Worm (Caenorhabditis elegans): ENCODE results near the gene clec-72.
"Not testable (repeated sequence)": the region's sequence is repeated elsewhere in the genome, so short reads cannot be mapped to it uniquely, and the experiment has no call there.

clec-72 gene

DNA sequence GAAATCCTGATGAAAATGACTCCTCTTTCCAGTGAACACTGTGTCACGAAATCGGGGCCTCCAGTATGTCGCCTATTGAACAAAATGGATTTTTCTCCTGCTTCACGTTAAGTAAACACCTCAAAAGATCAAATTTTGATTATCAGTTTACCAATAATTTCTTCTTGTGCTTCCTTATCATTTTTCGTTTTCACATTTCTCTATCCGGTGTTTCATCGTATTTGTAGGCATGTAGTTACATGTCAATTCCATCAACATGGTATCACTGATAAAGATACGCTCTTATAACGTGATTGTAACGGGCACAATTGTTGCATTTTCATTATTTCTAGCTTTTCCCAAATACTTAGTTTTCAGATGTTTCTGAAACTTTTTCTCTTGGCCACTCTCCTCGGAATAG, at the start of gene clec-72:
clec-72 (plus strand) TSS at position 358 of the 400 bp plus-strand sequence.
- no peak for TF ChIP-seq unc-62 (GFP tag; optimal IDR thresholded peaks at IDR 0.05)

DNA sequence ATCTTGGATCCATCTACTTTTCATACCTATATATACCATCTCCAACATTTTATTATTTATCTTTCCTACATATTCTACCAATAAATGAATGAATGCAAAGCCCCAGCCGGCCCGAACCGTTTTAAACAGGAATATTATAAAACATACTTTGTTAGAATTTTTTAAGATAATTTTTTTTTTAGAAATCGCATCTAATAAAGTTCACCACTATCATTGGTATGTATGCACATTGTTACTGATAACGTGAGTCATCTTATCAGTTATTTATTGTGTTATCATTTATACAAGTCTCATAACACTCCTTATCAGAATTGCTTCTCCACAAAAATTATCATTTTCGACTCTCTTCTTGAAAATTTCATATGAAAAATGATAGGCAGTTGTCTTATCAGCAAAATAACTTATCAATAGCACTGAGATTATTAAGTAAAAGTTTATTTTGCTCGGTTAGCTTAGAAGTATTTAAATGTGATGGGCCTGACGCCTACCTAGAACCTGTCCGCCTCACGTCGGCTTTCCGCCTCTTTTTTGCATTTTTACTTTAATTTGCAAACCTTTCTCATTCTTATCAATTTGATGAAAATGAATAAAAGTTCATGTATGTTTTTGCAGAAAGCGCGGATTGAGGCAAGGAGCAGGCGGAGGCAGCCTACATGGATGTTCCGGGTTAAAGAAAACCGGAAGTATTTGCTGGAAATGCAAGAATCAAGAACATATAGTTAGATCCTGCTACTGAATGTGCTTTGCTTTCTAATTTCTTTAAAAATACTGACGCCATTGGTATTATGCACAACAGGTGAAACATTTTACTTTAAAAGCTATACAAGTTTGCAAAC, 44.7 kb upstream of the clec-72 start, which contains the start of gene srz-62:
srz-62 (plus strand) TSS at position 786 of the 836 bp plus-strand sequence.
- no peak for TF ChIP-seq unc-62 (GFP tag; optimal IDR thresholded peaks at IDR 0.05)

DNA sequence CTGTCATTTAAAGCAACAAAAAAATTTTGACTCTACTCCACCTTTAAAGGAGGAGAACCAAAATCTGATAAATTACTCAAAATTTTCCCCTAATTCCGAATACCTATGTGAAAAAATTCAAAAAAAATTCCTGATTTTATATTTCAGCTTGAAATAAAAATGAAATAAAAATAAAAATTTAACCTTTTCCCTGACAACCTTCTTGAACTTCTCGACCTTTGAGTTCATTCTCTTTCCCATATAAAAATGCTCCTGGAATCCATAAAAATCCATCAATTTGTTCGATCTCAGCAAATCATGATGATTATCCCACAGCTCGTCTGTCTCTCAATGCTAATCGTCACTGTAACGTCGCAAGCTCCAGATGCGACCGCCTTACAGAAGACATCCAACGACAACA, 41.7 kb upstream of the clec-72 start, which contains the start of gene F56D6.6:
F56D6.6 (plus strand) TSS at position 301 of the 400 bp plus-strand sequence.
- TF ChIP-seq unc-62 (GFP tag; optimal IDR thresholded peaks at IDR 0.05): no peak

DNA sequence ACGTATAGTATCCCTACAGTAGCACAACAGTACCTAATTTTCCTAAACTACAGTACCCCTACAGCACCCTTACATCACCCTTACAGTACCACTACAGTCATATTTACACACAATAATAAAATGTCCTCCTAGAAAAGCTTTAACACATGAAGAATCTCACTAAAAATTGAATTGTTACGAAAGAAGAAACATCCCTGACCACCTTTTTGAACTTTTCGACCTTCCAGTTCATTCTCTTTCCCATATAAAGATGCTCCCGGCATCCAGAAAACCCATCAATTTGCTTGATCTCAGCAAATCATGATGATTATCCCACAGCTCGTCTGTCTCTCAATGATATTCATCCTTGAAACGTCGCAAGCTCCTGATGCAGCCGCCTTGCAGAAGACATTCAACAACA, 40.0 kb upstream of the clec-72 start, which contains the start of gene F56D6.21:
F56D6.21 (plus strand) TSS at position 301 of the 400 bp plus-strand sequence.
- no peak for TF ChIP-seq unc-62 (GFP tag; optimal IDR thresholded peaks at IDR 0.05)

DNA sequence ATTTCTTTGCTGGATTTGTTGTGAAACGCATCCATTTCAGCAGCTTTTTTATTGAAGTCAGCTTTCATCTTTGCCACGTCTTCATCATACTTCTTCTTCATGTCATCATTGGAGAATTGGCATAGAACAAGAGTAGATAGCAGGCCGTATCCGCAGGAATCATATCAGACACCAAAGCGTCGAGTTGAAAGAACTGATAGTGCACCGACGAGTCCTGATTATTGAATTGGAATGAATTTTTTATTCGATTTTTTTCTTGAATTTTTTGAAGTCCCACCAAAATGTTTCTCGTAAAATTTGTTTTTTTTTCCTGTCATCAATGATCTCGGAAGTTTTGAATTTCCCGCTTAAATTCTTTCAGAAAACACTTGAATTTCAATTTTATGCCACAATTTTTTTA, 38.2 kb upstream of the clec-72 start, which contains the start of gene F56D6.11:
F56D6.11 (minus strand) TSS at position 101 of the 400 bp plus-strand sequence.
- TF ChIP-seq unc-62 (GFP tag; optimal IDR thresholded peaks at IDR 0.05): no peak

DNA sequence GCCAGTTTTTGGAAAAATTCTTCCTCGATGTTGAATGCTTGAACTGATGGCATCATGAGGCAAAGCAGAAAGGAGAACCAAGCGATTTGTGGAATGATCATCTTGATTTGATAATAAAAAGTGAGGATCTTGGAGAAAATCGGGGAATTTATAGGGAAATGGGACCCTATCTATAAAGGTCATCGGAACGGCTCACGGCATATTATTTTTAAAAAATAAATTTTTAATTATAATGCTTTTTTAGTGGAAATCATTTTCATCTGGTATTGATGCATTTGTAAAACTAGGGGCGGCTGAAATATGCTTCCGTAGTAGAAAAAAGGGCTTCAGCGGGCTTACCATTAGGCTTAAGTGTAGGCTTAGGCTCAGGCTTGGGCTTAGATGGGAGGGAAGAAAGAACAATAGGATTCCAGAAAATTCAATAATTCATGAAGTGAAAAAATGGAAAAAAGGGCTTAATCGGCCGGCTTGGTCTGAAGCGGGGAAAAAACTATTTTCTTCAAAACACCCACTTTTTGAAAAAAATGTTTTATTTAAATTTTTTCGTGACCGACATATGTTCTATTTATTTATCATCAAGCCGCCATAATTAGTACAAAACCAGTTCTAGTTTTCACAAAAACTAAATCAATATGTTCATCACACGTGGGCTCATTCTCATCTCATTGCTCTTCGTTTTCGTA, 37.0 kb upstream of the clec-72 start, which contains the start of the genes F56D6.22 and F56D6.12:
F56D6.22 (minus strand) TSS at position 101 of the 683 bp plus-strand sequence.
F56D6.12 (plus strand) TSS at position 633 of the 683 bp plus-strand sequence.
- no peak for TF ChIP-seq unc-62 (GFP tag; optimal IDR thresholded peaks at IDR 0.05)

DNA sequence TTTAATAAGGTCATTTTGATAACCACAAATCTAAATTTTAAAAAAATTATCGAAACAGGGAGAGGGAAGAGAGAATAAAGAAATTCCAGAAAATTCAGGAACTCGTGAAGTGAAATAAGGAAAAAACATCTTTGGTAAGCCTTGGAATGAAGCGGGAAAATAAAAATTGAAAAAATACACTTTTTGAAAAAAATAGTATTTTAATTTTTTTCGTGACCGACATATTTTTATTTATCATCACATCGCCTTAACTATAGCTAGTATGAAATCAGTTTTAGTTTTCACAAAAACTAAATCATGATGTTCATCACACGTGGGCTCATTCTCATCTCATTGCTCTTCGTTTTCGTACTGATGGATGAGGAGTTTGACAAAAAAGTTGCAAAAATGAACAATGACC, 35.5 kb upstream of the clec-72 start, which contains the start of gene F56D6.13:
F56D6.13 (plus strand) TSS at position 301 of the 400 bp plus-strand sequence.
- no peak for TF ChIP-seq unc-62 (GFP tag; optimal IDR thresholded peaks at IDR 0.05)

DNA sequence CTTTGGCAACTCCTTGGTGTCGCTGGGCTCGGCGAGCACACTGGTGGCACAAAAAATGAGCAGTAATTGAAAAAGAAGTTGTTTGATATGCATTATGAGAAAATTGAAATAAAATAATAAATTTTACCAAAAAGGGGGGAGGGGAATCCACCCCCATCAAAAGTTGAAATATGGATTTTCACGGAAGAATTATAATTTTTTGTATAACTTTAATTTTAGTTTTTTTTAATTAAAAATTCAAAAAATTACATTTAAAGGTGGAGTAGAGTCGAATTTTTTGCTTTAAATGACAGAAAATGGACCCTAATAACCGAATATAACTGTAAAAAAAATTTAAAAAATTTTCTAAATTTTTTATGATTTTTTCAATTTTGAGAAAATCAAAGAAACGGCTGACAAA, 32.8 kb upstream of the clec-72 start, which contains the start of gene F56D6.18:
F56D6.18 (minus strand) TSS at position 101 of the 400 bp plus-strand sequence.
- not testable (repeated sequence) for TF ChIP-seq unc-62 (GFP tag; optimal IDR thresholded peaks at IDR 0.05)

DNA sequence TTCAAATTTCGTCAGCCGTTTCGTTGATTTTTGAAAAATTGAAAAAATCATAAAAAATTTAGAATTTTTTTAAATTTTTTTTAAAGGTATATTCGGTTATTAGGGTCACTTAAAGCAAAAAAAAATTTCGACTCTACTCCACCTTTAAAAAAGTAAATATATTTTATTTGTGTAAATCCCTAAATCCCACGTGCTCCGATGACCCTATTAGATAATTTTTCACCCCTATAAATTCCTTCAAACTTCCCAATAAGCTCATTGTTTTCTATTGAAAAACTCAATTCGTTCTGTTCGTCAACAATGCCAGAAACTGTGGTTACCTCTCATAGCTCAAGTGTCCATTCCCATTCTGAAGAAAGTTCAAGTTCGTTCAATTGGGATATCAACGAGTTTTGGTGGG, 32.0 kb upstream of the clec-72 start, which contains the start of gene F56D6.20:
F56D6.20 (plus strand) TSS at position 301 of the 400 bp plus-strand sequence.
- no peak for TF ChIP-seq unc-62 (GFP tag; optimal IDR thresholded peaks at IDR 0.05)

DNA sequence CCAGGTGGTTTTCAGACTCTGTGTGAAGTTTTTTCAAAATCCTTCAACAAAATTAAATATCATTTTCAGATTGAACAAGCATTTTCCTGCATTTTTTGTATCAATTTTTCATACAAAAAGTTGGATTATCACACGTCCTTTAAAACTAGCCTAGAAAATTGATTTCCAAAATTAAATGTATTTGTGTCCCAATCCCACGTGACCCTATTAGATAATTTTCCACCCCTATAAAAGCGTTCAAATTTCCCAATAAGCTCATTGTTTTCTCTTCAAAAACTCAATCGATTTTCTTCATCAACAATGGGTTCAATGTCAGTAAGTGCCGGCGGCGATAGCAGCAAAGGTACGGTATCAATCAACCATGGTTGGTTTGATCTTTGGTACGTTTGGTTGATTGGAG, 30.2 kb upstream of the clec-72 start, which contains the start of gene F56D6.19:
F56D6.19 (plus strand) TSS at position 301 of the 400 bp plus-strand sequence.
- no peak for TF ChIP-seq unc-62 (GFP tag; optimal IDR thresholded peaks at IDR 0.05)

DNA sequence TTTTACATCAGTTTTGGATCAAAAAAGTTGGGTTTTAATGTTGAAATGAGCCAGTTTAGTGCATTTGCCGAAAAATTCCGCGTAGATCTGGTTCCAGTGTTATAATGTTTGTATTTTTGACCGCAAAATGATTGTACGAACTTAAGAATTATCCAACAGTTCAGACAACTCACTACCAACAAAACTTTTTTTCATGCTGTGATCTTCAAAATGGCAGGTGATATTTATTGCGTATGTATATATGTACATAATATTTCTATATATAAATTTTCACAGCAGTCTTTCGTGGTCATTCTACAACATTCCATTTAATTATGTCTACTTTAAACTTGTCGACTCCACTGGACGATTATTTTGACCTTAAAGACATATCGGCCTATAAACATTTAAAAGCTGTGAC, 29.3 kb upstream of the clec-72 start, which contains the start of gene srz-20:
srz-20 (plus strand) TSS at position 301 of the 400 bp plus-strand sequence.
- TF ChIP-seq unc-62 (GFP tag; optimal IDR thresholded peaks at IDR 0.05): no peak

DNA sequence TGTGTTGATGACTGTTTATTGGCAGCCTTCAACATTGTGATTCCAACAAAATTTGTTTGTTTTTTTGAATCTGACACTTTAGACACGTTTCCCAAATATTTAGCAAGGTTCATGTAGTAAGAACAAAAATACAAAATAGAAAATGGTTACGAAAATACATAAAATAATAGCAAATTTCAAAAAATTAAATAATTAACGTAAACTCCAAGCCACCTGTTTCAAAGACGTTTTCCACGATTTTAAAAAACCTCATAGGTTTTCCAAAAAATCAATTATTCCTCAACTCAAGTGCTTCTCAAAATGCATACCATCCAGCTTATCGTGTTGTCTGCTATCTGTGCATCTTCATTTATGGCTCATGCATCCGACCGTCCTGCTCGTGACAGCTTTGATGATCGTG, 27.2 kb upstream of the clec-72 start, which contains the start of gene F56D6.14:
F56D6.14 (plus strand) TSS at position 301 of the 400 bp plus-strand sequence.
- no peak for TF ChIP-seq unc-62 (GFP tag; optimal IDR thresholded peaks at IDR 0.05)

DNA sequence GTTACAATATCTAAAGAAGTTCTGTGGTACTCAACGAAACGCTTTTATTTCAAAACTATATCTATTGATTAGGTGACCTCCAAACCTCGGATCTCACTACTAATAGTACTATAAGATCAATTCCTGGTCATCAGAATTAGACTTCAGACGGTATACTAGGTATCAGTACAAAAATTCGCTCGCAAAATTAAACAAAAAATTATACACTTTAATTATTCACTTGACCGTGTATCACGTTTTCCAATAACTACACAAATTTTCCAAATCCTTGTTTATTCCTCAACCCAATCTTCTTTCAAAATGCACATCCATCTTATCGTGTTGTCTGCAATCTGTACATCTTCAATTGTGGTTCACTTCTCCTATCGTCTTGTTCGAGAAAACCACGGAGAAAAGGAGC, 26.5 kb upstream of the clec-72 start, which contains the start of gene F56D6.23:
F56D6.23 (plus strand) TSS at position 301 of the 400 bp plus-strand sequence.
- no peak for TF ChIP-seq unc-62 (GFP tag; optimal IDR thresholded peaks at IDR 0.05)

DNA sequence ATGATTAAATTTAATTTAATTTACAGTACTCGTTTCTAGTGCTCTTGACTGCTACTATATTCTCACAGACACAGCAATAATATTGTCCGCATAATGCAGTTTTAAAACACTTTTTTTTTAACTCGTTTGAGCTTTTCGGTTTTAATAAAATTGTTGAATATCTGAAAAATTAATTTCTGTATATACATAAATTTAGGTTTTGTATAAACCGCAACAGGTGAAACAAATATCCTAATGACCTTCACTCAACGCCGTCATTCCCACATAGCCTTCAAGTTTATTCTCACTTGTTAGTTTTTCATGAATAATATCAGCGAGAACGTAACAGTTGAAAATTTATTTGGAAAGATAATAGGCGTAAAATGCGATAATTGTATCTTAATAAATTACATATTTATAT, 25.1 kb upstream of the clec-72 start, which contains the start of gene srz-19:
srz-19 (plus strand) TSS at position 301 of the 400 bp plus-strand sequence.
- TF ChIP-seq unc-62 (GFP tag; optimal IDR thresholded peaks at IDR 0.05): no peak

DNA sequence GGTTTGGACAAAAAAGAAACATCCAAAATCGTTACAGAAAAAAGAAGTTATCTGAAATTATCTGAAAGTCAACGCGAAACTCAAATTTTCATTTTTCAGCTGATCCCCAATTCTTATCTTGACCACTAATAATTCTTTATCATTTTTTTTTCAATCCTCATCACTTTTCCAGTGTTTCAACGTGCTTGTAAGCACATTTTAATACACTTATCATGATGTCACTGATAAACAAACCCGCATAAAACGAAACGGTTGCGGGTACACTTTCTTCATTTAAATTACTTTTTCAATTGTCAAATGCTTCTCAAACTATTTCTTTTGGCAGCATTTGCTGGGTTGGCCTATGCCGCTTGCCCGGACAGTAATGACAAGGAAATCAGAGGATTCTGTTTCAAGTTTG, 22.7 kb upstream of the clec-72 start, which contains the start of gene clec-67:
clec-67 (plus strand) TSS at position 268 of the 400 bp plus-strand sequence.
- TF ChIP-seq unc-62 (GFP tag; optimal IDR thresholded peaks at IDR 0.05): no peak
